Fruit fly (Drosophila melanogaster) whole organism, pupa: ENCODE measurements around the gene CG32700.

ENCODE experiments used
- CG13204 ChIP-seq: fragments of 200-800 bp; sonication (Bioruptor generic); optimal IDR thresholded peaks from 2 replicates; lab custom pipeline; 2018; ENCODE audit warnings: missing biosample characterization, mild to moderate bottlenecking, missing genetic modification characterization, moderate library complexity
- CG17806 ChIP-seq: fragments of 200-800 bp; sonication (Bioruptor generic); optimal IDR thresholded peaks from 2 replicates; lab custom pipeline; 2018; ENCODE audit warnings: missing biosample characterization, mild to moderate bottlenecking, missing genetic modification characterization, moderate library complexity
- CG32121 ChIP-seq: fragments of 200-800 bp; sonication (Bioruptor generic); IDR thresholded peaks from 2 replicates; pipeline ENCODE4 v1.3.6; 2022; ENCODE audit warnings: missing biosample characterization, missing genetic modification characterization
- CG34367 ChIP-seq: fragments of 200-800 bp; sonication (Bioruptor generic); optimal IDR thresholded peaks from 2 replicates; lab custom pipeline; 2018; ENCODE audit warnings: missing biosample characterization, mild to moderate bottlenecking, missing genetic modification characterization

- TF ChIP-seq CG17806 (tag; lab: Kevin White, UChicago), result no peak
- TF ChIP-seq CG13204 (GFP tag; lab: Kevin White, UChicago), result no peak
- no peak for TF ChIP-seq CG34367 (tag; lab: Kevin White, UChicago)
- peak; percentile 92 for TF ChIP-seq CG32121 (GFP tag; lab: Robert Waterston, UW)
Observed at dm6 chrX:9586038-9586437, 35.4 kb upstream of the CG32700 start.
